Worm (Caenorhabditis elegans): ENCODE measurements around the gene F42G10.1.

- TF ChIP-seq hnd-1 (tag; optimal IDR thresholded peaks at IDR 0.05) (no peak), flt-1 (GFP tag; IDR thresholded peaks at IDR 0.05) (no peak), F13C5.2 (tag; optimal IDR thresholded peaks at IDR 0.05) (no peak), ceh-36 (tag; optimal IDR thresholded peaks at IDR 0.05) (no peak), ama-1 (optimal IDR thresholded peaks at IDR 0.05) (no peak)
Observed at ce11 chrX:10051625-10052024, 29.7 kb upstream of the F42G10.1 start.
